Worm (Caenorhabditis elegans) whole organism, L1 larva: Measurements from ENCODE around the gene pab-2.

Experiments
- C04F5.9 ChIP-seq: sonication (generic microtip); optimal IDR thresholded peaks from 2 replicates; lab custom pipeline; 2016; ENCODE audit warnings: missing genetic modification characterization, missing compliant biosample characterization
- C16A3.4 ChIP-seq: fragments of 150-350 bp; optimal IDR thresholded peaks from 2 replicates; lab custom pipeline; 2014; ENCODE audit warnings: missing biosample characterization, missing genetic modification characterization
- Y116A8C.19 ChIP-seq: sonication (generic microtip); optimal IDR thresholded peaks from 2 replicates; lab custom pipeline; 2016; ENCODE audit warnings: missing compliant biosample characterization, missing genetic modification characterization, borderline replicate concordance
- aha-1 ChIP-seq: fragments of 150-350 bp; optimal IDR thresholded peaks from 2 replicates; lab custom pipeline; 2014; ENCODE audit warnings: missing biosample characterization, missing genetic modification characterization
- blmp-1 ChIP-seq: fragments of 150-350 bp; optimal IDR thresholded peaks from 2 replicates; lab custom pipeline; 2014; ENCODE audit warnings: missing biosample characterization, missing genetic modification characterization
- ceh-63 ChIP-seq: fragments of 200-800 bp; sonication (Bioruptor generic); optimal IDR thresholded peaks from 2 replicates; lab custom pipeline; 2018; ENCODE audit warnings: mild to moderate bottlenecking, missing genetic modification characterization, missing compliant biosample characterization
- dpl-1 ChIP-seq, 3 experiments: fragments of 150-350 bp in 2 of 3; sonication (generic microtip) in 1 of 3; optimal IDR thresholded peaks; 2 replicates each; lab custom pipeline; 2014 to 2017; ENCODE audit warnings: missing biosample characterization in 3 of 3, missing genetic modification characterization in 3 of 3, missing genetic modification reagents in 3 of 3
- efl-1 ChIP-seq, 4 experiments: fragments of 150-350 bp; optimal IDR thresholded peaks in 3 of 4; peaks in 1 of 4; 1 replicate in 1 of 4; 2 replicates in 3 of 4; lab custom pipeline; 2014; ENCODE audit warnings: missing biosample characterization in 2 of 4, missing genetic modification characterization in 2 of 4, missing genetic modification reagents in 2 of 4
- ets-5 ChIP-seq: fragments of 200-800 bp; sonication (Bioruptor generic); IDR thresholded peaks from 2 replicates; pipeline ENCODE4 v1.3.6; 2022; ENCODE audit warnings: missing genetic modification characterization, missing compliant biosample characterization
- fkh-10 ChIP-seq: sonication (generic microtip); optimal IDR thresholded peaks from 2 replicates; lab custom pipeline; 2017; ENCODE audit warnings: missing biosample characterization, missing genetic modification reagents, missing genetic modification characterization
- fos-1 ChIP-seq: fragments of 150-350 bp; optimal IDR thresholded peaks from 2 replicates; lab custom pipeline; 2014; ENCODE audit warnings: missing biosample characterization, missing genetic modification characterization
- hpl-2 ChIP-seq: fragments of 150-350 bp; optimal IDR thresholded peaks from 2 replicates; lab custom pipeline; 2014; ENCODE audit warnings: missing biosample characterization, missing genetic modification reagents, missing genetic modification characterization
- irx-1 ChIP-seq: sonication (generic microtip); optimal IDR thresholded peaks from 2 replicates; lab custom pipeline; 2016; ENCODE audit warnings: missing genetic modification characterization, missing compliant biosample characterization
- isw-1 ChIP-seq: fragments of 200-800 bp; sonication (Bioruptor generic); IDR thresholded peaks from 2 replicates; pipeline ENCODE4 v1.3.6; 2022; ENCODE audit warnings: missing genetic modification characterization, missing compliant biosample characterization
- lin-13 ChIP-seq: fragments of 150-350 bp; optimal IDR thresholded peaks from 2 replicates; lab custom pipeline; 2014; ENCODE audit warnings: missing biosample characterization, missing genetic modification reagents, missing genetic modification characterization
- lin-14 ChIP-seq: fragments of 200-800 bp; sonication (Bioruptor generic); optimal IDR thresholded peaks from 2 replicates; lab custom pipeline; 2018; ENCODE audit warnings: mild to moderate bottlenecking, missing genetic modification characterization, moderate library complexity, missing compliant biosample characterization
- lin-15B ChIP-seq: fragments of 150-350 bp; sonication (generic microtip); optimal IDR thresholded peaks from 3 replicates; lab custom pipeline; 2014; ENCODE audit warnings: missing biosample characterization, missing genetic modification characterization
- lin-39 ChIP-seq: fragments of 150-350 bp; optimal IDR thresholded peaks from 2 replicates; lab custom pipeline; 2014; ENCODE audit warnings: missing biosample characterization, missing genetic modification reagents, missing genetic modification characterization
- lir-3 ChIP-seq: sonication (generic microtip); optimal IDR thresholded peaks from 2 replicates; lab custom pipeline; 2016; ENCODE audit warnings: mild to moderate bottlenecking, missing genetic modification characterization, moderate library complexity, missing compliant biosample characterization; ENCODE audit not compliant: poor library complexity
- lsy-2 ChIP-seq, 2 experiments: fragments of 150-350 bp; optimal IDR thresholded peaks; 2 replicates each; lab custom pipeline; 2014; ENCODE audit warnings: missing biosample characterization in 2 of 2, missing genetic modification characterization in 2 of 2
- mab-9 ChIP-seq: fragments of 200-800 bp; sonication (Bioruptor generic); IDR thresholded peaks from 2 replicates; pipeline ENCODE4 v1.3.6; 2022; ENCODE audit warnings: missing genetic modification reagents, missing genetic modification characterization, missing compliant biosample characterization
- mdl-1 ChIP-seq, 2 experiments: fragments of 150-350 bp; optimal IDR thresholded peaks; 2 replicates each; lab custom pipeline; 2014 to 2017; ENCODE audit warnings: missing biosample characterization in 2 of 2, missing genetic modification characterization in 2 of 2, inconsistent platforms in 1 of 2
- mef-2 ChIP-seq: fragments of 150-350 bp; optimal IDR thresholded peaks from 2 replicates; lab custom pipeline; 2014; ENCODE audit warnings: missing biosample characterization, missing genetic modification characterization
- mep-1 ChIP-seq: fragments of 150-350 bp; optimal IDR thresholded peaks from 2 replicates; lab custom pipeline; 2014; ENCODE audit warnings: missing biosample characterization, missing genetic modification characterization
- nhr-12 ChIP-seq: sonication (generic microtip); optimal IDR thresholded peaks from 2 replicates; lab custom pipeline; 2017; ENCODE audit warnings: missing biosample characterization, missing genetic modification characterization
- nhr-19 ChIP-seq: fragments of 200-800 bp; sonication (Bioruptor generic); conservative IDR thresholded peaks from 2 replicates; pipeline ENCODE4 v1.3.6; 2022; ENCODE audit warnings: missing genetic modification characterization, missing compliant biosample characterization
- nhr-20 ChIP-seq: sonication (generic microtip); optimal IDR thresholded peaks from 2 replicates; lab custom pipeline; 2016; ENCODE audit warnings: mild to moderate bottlenecking, missing genetic modification characterization, missing compliant biosample characterization
- nhr-71 ChIP-seq: sonication (generic microtip); optimal IDR thresholded peaks from 2 replicates; lab custom pipeline; 2016; ENCODE audit warnings: mild to moderate bottlenecking, missing genetic modification characterization, moderate library complexity, missing compliant biosample characterization
- nhr-76 ChIP-seq: sonication (generic microtip); optimal IDR thresholded peaks from 2 replicates; lab custom pipeline; 2017; ENCODE audit warnings: missing biosample characterization, missing genetic modification characterization
- nhr-85 ChIP-seq: sonication (generic microtip); peaks from one replicate; lab custom pipeline; 2016; ENCODE audit warnings: missing genetic modification characterization, inconsistent platforms, missing compliant biosample characterization
- nhr-90 ChIP-seq: sonication (generic microtip); optimal IDR thresholded peaks from 2 replicates; lab custom pipeline; 2016; ENCODE audit warnings: mild to moderate bottlenecking, missing genetic modification characterization, missing compliant biosample characterization; ENCODE audit not compliant: poor library complexity
- pag-3 ChIP-seq: sonication (generic microtip); optimal IDR thresholded peaks from 2 replicates; lab custom pipeline; 2017; ENCODE audit warnings: missing genetic modification characterization, mild to moderate bottlenecking, missing compliant biosample characterization, antibody characterized with exemption, borderline replicate concordance; ENCODE audit not compliant: insufficient read depth
- pax-3 ChIP-seq: fragments of 200-800 bp; sonication (Bioruptor generic); optimal IDR thresholded peaks from 2 replicates; lab custom pipeline; 2018; ENCODE audit warnings: mild to moderate bottlenecking, missing genetic modification characterization, moderate library complexity, missing compliant biosample characterization
- rnt-1 ChIP-seq: sonication (generic microtip); optimal IDR thresholded peaks from 2 replicates; lab custom pipeline; 2016; ENCODE audit warnings: mild to moderate bottlenecking, missing genetic modification characterization, moderate library complexity, missing compliant biosample characterization
- skn-1 ChIP-seq: fragments of 150-350 bp; optimal IDR thresholded peaks from 2 replicates; lab custom pipeline; 2014; ENCODE audit warnings: missing biosample characterization, missing genetic modification characterization
- snu-23 ChIP-seq: sonication (generic microtip); optimal IDR thresholded peaks from 2 replicates; lab custom pipeline; 2016; ENCODE audit warnings: missing genetic modification characterization, missing compliant biosample characterization
- sup-37 ChIP-seq: fragments of 200-800 bp; sonication (Bioruptor generic); optimal IDR thresholded peaks from 2 replicates; lab custom pipeline; 2018; ENCODE audit warnings: mild to moderate bottlenecking, missing genetic modification characterization, missing compliant biosample characterization
- tlp-1 ChIP-seq: fragments of 150-350 bp; optimal IDR thresholded peaks from 2 replicates; lab custom pipeline; 2014; ENCODE audit warnings: missing biosample characterization, missing genetic modification characterization
- unc-30 ChIP-seq: sonication (generic microtip); optimal IDR thresholded peaks from 2 replicates; lab custom pipeline; 2017; ENCODE audit warnings: missing biosample characterization, missing genetic modification characterization
- unc-62 ChIP-seq: fragments of 150-350 bp; optimal IDR thresholded peaks from 2 replicates; lab custom pipeline; 2014; ENCODE audit warnings: missing biosample characterization, missing genetic modification reagents, missing genetic modification characterization
- unc-98 ChIP-seq: fragments of 200-800 bp; sonication (Bioruptor generic); IDR thresholded peaks from 2 replicates; pipeline ENCODE4 v1.3.6; 2022; ENCODE audit warnings: missing genetic modification characterization, missing compliant biosample characterization

pab-2 gene

DNA sequence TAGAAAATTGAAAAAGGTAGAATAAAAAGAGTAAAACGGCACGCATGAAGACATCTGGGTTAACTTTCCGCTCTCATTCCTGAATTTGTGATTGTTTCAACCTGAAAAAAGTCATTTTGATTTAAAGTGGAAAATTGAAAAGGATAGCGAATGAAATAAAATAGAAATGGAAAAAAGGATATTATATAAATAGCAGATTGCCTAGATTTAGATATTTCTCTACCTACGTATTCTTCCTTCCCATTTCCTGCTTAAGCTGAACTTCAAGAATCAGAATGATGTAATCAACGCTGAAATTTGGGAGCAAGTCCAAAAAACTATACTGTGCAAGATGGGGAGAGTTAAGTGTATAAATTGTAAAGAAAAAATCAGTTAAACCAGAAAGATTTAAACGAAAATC, 42.6 kb upstream of the pab-2 start, which contains the start of gene R01E6.7:
TSS of gene R01E6.7 (minus strand) at position 101 of the 400 bp plus-strand sequence.
- TF ChIP-seq lir-3 (tag; lab: Kevin White, UChicago) (no peak), C04F5.9 (tag; lab: Kevin White, UChicago) (no peak), unc-98 (no peak), mef-2 (no peak), ceh-63 (GFP tag; lab: Kevin White, UChicago) (no peak), skn-1 (tag; lab: Kevin White, UChicago) (no peak), fkh-10 (GFP tag; lab: Kevin White, UChicago) (no peak), aha-1 (tag; lab: Kevin White, UChicago) (no peak), fos-1 (tag; lab: Kevin White, UChicago) (no peak)

DNA sequence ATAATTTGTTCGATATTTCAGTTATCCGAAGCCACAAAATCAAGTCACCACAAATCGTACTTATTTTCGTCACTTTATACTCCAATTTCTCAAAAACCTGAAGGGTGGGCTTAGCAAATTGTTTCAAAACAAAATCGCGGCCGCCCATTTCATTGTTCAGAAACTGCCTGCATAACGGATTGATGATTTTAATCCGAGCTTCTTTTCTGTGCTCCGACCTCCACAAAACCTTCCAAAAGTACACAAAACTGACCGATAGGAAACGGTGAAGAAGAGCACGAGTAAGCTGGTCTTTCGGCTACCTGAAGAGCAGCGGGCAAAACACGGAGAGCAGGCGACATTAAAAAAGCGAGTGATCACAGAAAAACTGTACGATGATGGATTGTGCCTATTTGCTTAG, 39.2 kb upstream of the pab-2 start, which contains the start of gene R01E6.2:
TSS of gene R01E6.2 (minus strand) at position 101 of the 400 bp plus-strand sequence.
- TF ChIP-seq unc-30 (tag; lab: Kevin White, UChicago) = no peak
- no peak for TF ChIP-seq nhr-12 (tag; lab: Kevin White, UChicago)
- no peak for TF ChIP-seq lin-15B
- no peak for TF ChIP-seq nhr-90 (tag; lab: Kevin White, UChicago)
- TF ChIP-seq dpl-1 (GFP tag; optimal IDR thresholded peaks at IDR 0.05; lab: Kevin White, UChicago) = no peak
- no peak for TF ChIP-seq lin-13
- TF ChIP-seq efl-1 (optimal IDR thresholded peaks at IDR 0.05; lab: Kevin White, UChicago) = no peak
- TF ChIP-seq efl-1 (GFP tag; optimal IDR thresholded peaks at IDR 0.05 in 1 of 2; lab: Kevin White, UChicago) = peak in 1 of 2 experiments; percentile 37
- TF ChIP-seq pag-3 (tag; lab: Kevin White, UChicago) = no peak

- TF ChIP-seq nhr-71 (tag; lab: Kevin White, UChicago) (peak; percentile 62), dpl-1 (GFP tag; optimal IDR thresholded peaks at IDR 0.05; lab: Kevin White, UChicago) (no peak), nhr-85 (tag; lab: Kevin White, UChicago) (no peak), lin-39 (tag; lab: Kevin White, UChicago) (peak; percentile 32), lsy-2 (tag; optimal IDR thresholded peaks at IDR 0.05; lab: Kevin White, UChicago) (peak in 1 of 2 experiments; percentile 9), aha-1 (tag; lab: Kevin White, UChicago) (no peak), blmp-1 (tag; lab: Kevin White, UChicago) (peak; percentile 26), nhr-90 (tag; lab: Kevin White, UChicago) (no peak), mdl-1 (tag; optimal IDR thresholded peaks at IDR 0.05; lab: Kevin White, UChicago) (no peak), nhr-20 (peak; percentile 7), nhr-76 (tag; lab: Kevin White, UChicago) (no peak), nhr-19 (peak; percentile 14), mef-2 (peak; percentile 22), rnt-1 (peak; percentile 49), hpl-2 (GFP tag; lab: Kevin White, UChicago) (no peak), C16A3.4 (tag; lab: Kevin White, UChicago) (no peak), isw-1 (GFP tag; lab: Robert Waterston, UW) (no peak), pag-3 (tag; lab: Kevin White, UChicago) (peak; percentile 62), snu-23 (no peak)
Measured at ce11 chrX:13561954-13562353, 34.7 kb upstream of the pab-2 start.

ce11 chrX:13558667-13559066, 31.5 kb upstream of the pab-2 start:
- TF ChIP-seq Y116A8C.19 (tag; lab: Kevin White, UChicago) = no peak
- no peak for TF ChIP-seq mep-1 (tag; lab: Kevin White, UChicago)
- TF ChIP-seq unc-62 (GFP tag; lab: Kevin White, UChicago) = no peak
- no peak for TF ChIP-seq nhr-90 (tag; lab: Kevin White, UChicago)
- no peak for TF ChIP-seq fkh-10 (GFP tag; lab: Kevin White, UChicago)
- TF ChIP-seq lin-14 (GFP tag; lab: Kevin White, UChicago) = peak; percentile 70
- TF ChIP-seq rnt-1 = peak; percentile 31
- no peak for TF ChIP-seq fos-1 (tag; lab: Kevin White, UChicago)
- TF ChIP-seq ets-5 (GFP tag; lab: Robert Waterston, UW) = no peak
- TF ChIP-seq pax-3 = no peak
- no peak for TF ChIP-seq sup-37 (GFP tag; lab: Kevin White, UChicago)
- TF ChIP-seq nhr-71 (tag; lab: Kevin White, UChicago) = peak; percentile 41
- no peak for TF ChIP-seq tlp-1
- TF ChIP-seq C16A3.4 (tag; lab: Kevin White, UChicago) = no peak
- TF ChIP-seq mab-9 (GFP tag; lab: Robert Waterston, UW) = no peak
- TF ChIP-seq irx-1 (tag; lab: Kevin White, UChicago) = no peak
